Worm (Caenorhabditis elegans) whole organism, midembryonic: ENCODE data around the gene F45D3.1.

Experiments used
- T22C8.4 ChIP-seq: fragments of 200-800 bp; sonication (Bioruptor generic); IDR thresholded peaks from 2 replicates; pipeline ENCODE4 v1.3.6; 2022; ENCODE audit warnings: missing genetic modification characterization, missing compliant biosample characterization
- cog-1 ChIP-seq: sonication (generic microtip); optimal IDR thresholded peaks from 2 replicates; lab custom pipeline; 2016; ENCODE audit warnings: missing genetic modification characterization, missing compliant biosample characterization
- flt-1 ChIP-seq: fragments of 200-800 bp; sonication (Bioruptor generic); IDR thresholded peaks from 2 replicates; pipeline ENCODE4 v1.3.6; 2022; ENCODE audit warnings: missing genetic modification characterization, missing compliant biosample characterization
- klf-2 ChIP-seq: fragments of 200-800 bp; sonication (Bioruptor generic); conservative IDR thresholded peaks from 2 replicates; pipeline ENCODE4 v1.3.6; 2022; ENCODE audit warnings: missing genetic modification reagents, missing genetic modification characterization, missing compliant biosample characterization
- ref-1 ChIP-seq: fragments of 200-800 bp; sonication (Bioruptor generic); conservative IDR thresholded peaks from 2 replicates; pipeline ENCODE4 v1.3.6; 2022; ENCODE audit warnings: missing genetic modification reagents, missing genetic modification characterization, missing compliant biosample characterization
- ztf-23 ChIP-seq: fragments of 200-800 bp; sonication (Bioruptor generic); IDR thresholded peaks from 2 replicates; pipeline ENCODE4 v1.3.6; 2022; ENCODE audit warnings: missing genetic modification reagents, missing genetic modification characterization, missing compliant biosample characterization
- ztf-29 ChIP-seq: fragments of 200-800 bp; sonication (Bioruptor generic); IDR thresholded peaks from 2 replicates; pipeline ENCODE4 v1.3.6; 2022; ENCODE audit warnings: missing genetic modification reagents, missing genetic modification characterization, missing compliant biosample characterization

DNA sequence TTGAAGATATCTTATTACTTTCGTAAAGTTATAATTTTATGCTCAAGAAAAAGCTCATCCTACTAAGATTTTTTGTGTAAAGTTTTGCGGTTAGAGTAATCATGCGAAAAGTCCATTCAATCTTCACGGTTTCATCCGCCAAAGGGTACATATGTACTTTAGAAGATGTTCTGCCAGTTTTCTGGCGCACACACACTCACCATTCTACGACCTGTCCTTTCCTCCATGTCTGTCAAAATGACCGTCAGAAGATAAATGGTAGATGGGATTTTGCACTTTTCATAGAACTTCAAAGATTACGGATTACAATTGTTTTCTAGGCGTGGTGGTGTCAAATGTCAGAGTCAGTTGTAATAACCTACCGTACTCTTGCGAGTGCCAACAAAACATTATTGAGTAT, 10.6 kb downstream of the F45D3.1 start:
- TF ChIP-seq T22C8.4 (no peak), ref-1 (GFP tag; lab: Robert Waterston, UW) (no peak), ztf-23 (GFP tag; lab: Robert Waterston, UW) (no peak), ztf-29 (no peak), flt-1 (no peak), cog-1 (tag; lab: Kevin White, UChicago) (no peak), klf-2 (GFP tag; lab: Robert Waterston, UW) (no peak)
